Worm (Caenorhabditis elegans): ENCODE data around the gene B0464.6.

- TF ChIP-seq ama-1 (optimal IDR thresholded peaks at IDR 0.05) (no peak), ztf-4 (tag; optimal IDR thresholded peaks at IDR 0.05) (no peak), ceh-82 (tag; optimal IDR thresholded peaks at IDR 0.05) (no peak), pha-4 (tag; optimal IDR thresholded peaks at IDR 0.05) (no peak), ztf-11 (tag; optimal IDR thresholded peaks at IDR 0.05) (no peak), nhr-237 (tag; optimal IDR thresholded peaks at IDR 0.05) (no peak), tbx-2 (tag; optimal IDR thresholded peaks at IDR 0.05) (no peak), pqm-1 (tag; optimal IDR thresholded peaks at IDR 0.05) (peak; percentile 17), egl-27 (tag; optimal IDR thresholded peaks at IDR 0.05) (no peak), R02D3.7 (tag; optimal IDR thresholded peaks at IDR 0.05) (no peak), nhr-77 (tag; optimal IDR thresholded peaks at IDR 0.05) (no peak)
These were observed 10.8 kb upstream of the B0464.6 start for ce11 chrIII:9476564-9476963.
